ENCODE assay signal across 4 fruit fly cellular contexts in the genomic region with DNA sequence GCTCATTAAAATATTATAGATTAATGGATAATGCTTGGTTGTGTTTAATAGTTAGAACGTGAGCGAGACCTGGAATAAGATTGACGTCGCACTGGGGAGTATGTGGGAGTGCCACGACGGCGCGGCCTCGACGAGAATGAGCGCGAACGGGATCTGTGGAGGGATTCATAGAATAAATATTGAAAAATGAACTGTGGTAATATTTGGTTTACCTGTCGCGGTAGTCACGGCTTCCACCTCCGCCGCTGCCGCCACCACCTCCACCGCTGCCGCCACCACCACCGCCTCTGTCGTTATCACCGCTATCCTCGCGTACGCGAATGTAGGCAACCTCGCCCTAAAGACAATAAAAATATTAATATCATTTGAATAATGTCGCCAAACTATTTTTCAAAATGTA.
TF ChIP-seq lines count a peak whose summit lies in the region.

No protein-coding gene starts in this region.

- no peak for TF ChIP-seq CTCF in whole organism, embryonic (GFP tag; optimal IDR thresholded peaks at IDR 0.05; lab: Kevin White, UChicago)

TF ChIP-seq in whole organism, adult, 20 proteins besides CTCF, POLR2A, EP300 and RAD21:
- no peak for TF ChIP-seq pad (GFP tag; optimal IDR thresholded peaks at IDR 0.05; lab: Kevin White, UChicago)
- TF ChIP-seq CG7045 (GFP tag; optimal IDR thresholded peaks at IDR 0.05; lab: Kevin White, UChicago): peak; percentile 4
- no peak for TF ChIP-seq Mnt (GFP tag; optimal IDR thresholded peaks at IDR 0.05; lab: Kevin White, UChicago)
- TF ChIP-seq Hr96 (GFP tag; optimal IDR thresholded peaks at IDR 0.05; lab: Kevin White, UChicago): no peak
- no peak for TF ChIP-seq Clk (GFP tag; optimal IDR thresholded peaks at IDR 0.05; lab: Kevin White, UChicago)
- TF ChIP-seq tj (GFP tag; optimal IDR thresholded peaks at IDR 0.05; lab: Kevin White, UChicago): no peak
- TF ChIP-seq toe (GFP tag; optimal IDR thresholded peaks at IDR 0.05; lab: Kevin White, UChicago): no peak
- TF ChIP-seq cic (GFP tag; optimal IDR thresholded peaks at IDR 0.05; lab: Kevin White, UChicago): peak; percentile 85
- TF ChIP-seq CG11617 (GFP tag; optimal IDR thresholded peaks at IDR 0.05; lab: Kevin White, UChicago): peak; percentile 61
- peak; percentile 65 for TF ChIP-seq CG12768 (GFP tag; optimal IDR thresholded peaks at IDR 0.05; lab: Kevin White, UChicago)
- peak; percentile 19 for TF ChIP-seq ovo (GFP tag; optimal IDR thresholded peaks at IDR 0.05; lab: Kevin White, UChicago)
- peak; percentile 14 for TF ChIP-seq kay (GFP tag; lab: Kevin White, UChicago; ENCODE audit: borderline replicate concordance)
- TF ChIP-seq CG33017 (tag; optimal IDR thresholded peaks at IDR 0.05; lab: Kevin White, UChicago): no peak
- no peak for TF ChIP-seq CG5204 (GFP tag; optimal IDR thresholded peaks at IDR 0.05; lab: Kevin White, UChicago)
- TF ChIP-seq CG14711 (tag; optimal IDR thresholded peaks at IDR 0.05; lab: Kevin White, UChicago): no peak
- no peak for TF ChIP-seq cnc (optimal IDR thresholded peaks at IDR 0.05; lab: Kevin White, UChicago)
- TF ChIP-seq Crg-1 (GFP tag; optimal IDR thresholded peaks at IDR 0.05; lab: Kevin White, UChicago): no peak
- TF ChIP-seq CG7101 (tag; optimal IDR thresholded peaks at IDR 0.05; lab: Kevin White, UChicago): peak; percentile 14
- no peak for TF ChIP-seq CG1620 (GFP tag; optimal IDR thresholded peaks at IDR 0.05; lab: Kevin White, UChicago)
- TF ChIP-seq bab1 (GFP tag; optimal IDR thresholded peaks at IDR 0.05; lab: Kevin White, UChicago): no peak

TF ChIP-seq in whole organism, embryonic, 481 proteins besides CTCF, POLR2A, EP300 and RAD21:
- peak; percentile 46 for TF ChIP-seq nom (GFP tag; optimal IDR thresholded peaks at IDR 0.05; lab: Kevin White, UChicago)
- TF ChIP-seq Hey (tag; optimal IDR thresholded peaks at IDR 0.05; lab: Kevin White, UChicago): no peak
- peak; percentile 49 for TF ChIP-seq Med (GFP tag; lab: Kevin White, UChicago)
- peak; percentile 11 for TF ChIP-seq sens (GFP tag; lab: Kevin White, UChicago)
- TF ChIP-seq Drgx (GFP tag; IDR thresholded peaks at IDR 0.05; lab: Robert Waterston, UW): peak; percentile 45
- peak in 1 of 2 experiments; percentile 15 for TF ChIP-seq bsh (GFP tag; optimal IDR thresholded peaks at IDR 0.05; lab: Kevin White, UChicago)
- TF ChIP-seq CG9932 (GFP tag; IDR thresholded peaks at IDR 0.05; lab: Robert Waterston, UW): no peak
TF ChIP-seq in whole organism, embryonic: peak in this region for 5.

TF ChIP-seq in whole organism, prepupa, 60 proteins besides CTCF, POLR2A, EP300 and RAD21:
- TF ChIP-seq acj6 (GFP tag; optimal IDR thresholded peaks at IDR 0.05; lab: Kevin White, UChicago): no peak
- TF ChIP-seq Met (GFP tag; optimal IDR thresholded peaks at IDR 0.05; lab: Kevin White, UChicago): no peak
- TF ChIP-seq CG11294 (GFP tag; IDR thresholded peaks at IDR 0.05; lab: Robert Waterston, UW): 0 out of 2 replicates have a peak, but pooled peaks have one; percentile 8
- TF ChIP-seq CG3032 (tag; optimal IDR thresholded peaks at IDR 0.05; lab: Kevin White, UChicago): peak; percentile 10
- peak; percentile 25 for TF ChIP-seq spab (GFP tag; optimal IDR thresholded peaks at IDR 0.05; lab: Kevin White, UChicago)
- peak; percentile 60; the same call in 2 of the 3 replicates for TF ChIP-seq eg (GFP tag; IDR thresholded peaks at IDR 0.05; lab: Robert Waterston, UW)
- TF ChIP-seq Gug (GFP tag; IDR thresholded peaks at IDR 0.05; lab: Robert Waterston, UW): no peak
- TF ChIP-seq CG4318 (GFP tag; optimal IDR thresholded peaks at IDR 0.05; lab: Kevin White, UChicago): no peak
- TF ChIP-seq Lpt (GFP tag; optimal IDR thresholded peaks at IDR 0.05; lab: Kevin White, UChicago): no peak
- peak; percentile 42 for TF ChIP-seq CG6808 (GFP tag; optimal IDR thresholded peaks at IDR 0.05; lab: Kevin White, UChicago)
- no peak for TF ChIP-seq Eip75B (GFP tag; optimal IDR thresholded peaks at IDR 0.05; lab: Kevin White, UChicago)
- no peak for TF ChIP-seq Sox102F (GFP tag; optimal IDR thresholded peaks at IDR 0.05; lab: Kevin White, UChicago)
- TF ChIP-seq Hr38 (GFP tag; optimal IDR thresholded peaks at IDR 0.05; lab: Kevin White, UChicago): no peak
- TF ChIP-seq CG6163 (GFP tag; IDR thresholded peaks at IDR 0.05; lab: Robert Waterston, UW): peak; percentile 53; the same call in 1 of the 3 replicates
- TF ChIP-seq CG1621 (tag; optimal IDR thresholded peaks at IDR 0.05; lab: Kevin White, UChicago): peak; percentile 6
- no peak for TF ChIP-seq CG8319 (GFP tag; optimal IDR thresholded peaks at IDR 0.05; lab: Kevin White, UChicago)
- TF ChIP-seq CG10669 (GFP tag; optimal IDR thresholded peaks at IDR 0.05; lab: Kevin White, UChicago): no peak
- TF ChIP-seq CG11902 (GFP tag; optimal IDR thresholded peaks at IDR 0.05; lab: Kevin White, UChicago): no peak
- peak; percentile 34 for TF ChIP-seq CG9139 (GFP tag; optimal IDR thresholded peaks at IDR 0.05; lab: Kevin White, UChicago)
- no peak for TF ChIP-seq CG6792 (GFP tag; optimal IDR thresholded peaks at IDR 0.05; lab: Kevin White, UChicago)
- no peak for TF ChIP-seq fd59A (GFP tag; optimal IDR thresholded peaks at IDR 0.05; lab: Kevin White, UChicago)
- peak in 1 of 2 experiments; percentile 80 for TF ChIP-seq ss (GFP tag; optimal IDR thresholded peaks at IDR 0.05; lab: Kevin White, UChicago)
- peak; percentile 71 for TF ChIP-seq Eip78C (GFP tag; lab: Kevin White, UChicago)
- TF ChIP-seq CG15336 (GFP tag; IDR thresholded peaks at IDR 0.05; lab: Robert Waterston, UW): 0 out of 2 replicates have a peak, but pooled peaks have one; percentile 28
- TF ChIP-seq CG10631 (GFP tag; optimal IDR thresholded peaks at IDR 0.05; lab: Kevin White, UChicago): no peak
- TF ChIP-seq salr (GFP tag; optimal IDR thresholded peaks at IDR 0.05; lab: Kevin White, UChicago): no peak
- peak; percentile 2 for TF ChIP-seq CG3919 (GFP tag; optimal IDR thresholded peaks at IDR 0.05; lab: Kevin White, UChicago)
- no peak for TF ChIP-seq CG11762 (GFP tag; optimal IDR thresholded peaks at IDR 0.05; lab: Kevin White, UChicago; ENCODE audit: insufficient read depth)

TF ChIP-seq in whole organism, pupa, 21 proteins besides CTCF, POLR2A, EP300 and RAD21:
- TF ChIP-seq Snoo (tag; optimal IDR thresholded peaks at IDR 0.05; lab: Kevin White, UChicago) (no peak), CG14655 (GFP tag; optimal IDR thresholded peaks at IDR 0.05; lab: Kevin White, UChicago) (no peak), gl (tag; optimal IDR thresholded peaks at IDR 0.05; lab: Kevin White, UChicago) (peak; percentile 51), CG4496 (GFP tag; IDR thresholded peaks at IDR 0.05; lab: Robert Waterston, UW) (0 out of 3 replicates have a peak, but pooled peaks have one; percentile 44), CG15710 (tag; optimal IDR thresholded peaks at IDR 0.05; lab: Kevin White, UChicago) (peak; percentile 4), CG13204 (GFP tag; optimal IDR thresholded peaks at IDR 0.05; lab: Kevin White, UChicago) (peak; percentile 30), Ets98B (GFP tag; IDR thresholded peaks at IDR 0.05; lab: Robert Waterston, UW) (peak; percentile 17; the same call in 1 of the 2 replicates), CG32121 (GFP tag; IDR thresholded peaks at IDR 0.05; lab: Robert Waterston, UW) (peak; percentile 20; the same call in 1 of the 2 replicates)
